Fruit fly (Drosophila melanogaster) whole organism, prepupa: ENCODE results near the gene CG46394.

Source experiments
- CG8319 ChIP-seq: fragments of 200-800 bp; sonication (Bioruptor generic); optimal IDR thresholded peaks from 3 replicates; lab custom pipeline; 2016; ENCODE audit warnings: missing biosample characterization, missing genetic modification characterization
- Eip93F ChIP-seq: fragments of 200-800 bp; sonication (Bioruptor generic); optimal IDR thresholded peaks from 2 replicates; lab custom pipeline; 2016; ENCODE audit warnings: missing biosample characterization, mild to moderate bottlenecking, missing genetic modification characterization
- cyc ChIP-seq: fragments of 200-800 bp; sonication (Bioruptor generic); optimal IDR thresholded peaks from 3 replicates; lab custom pipeline; 2016; ENCODE audit warnings: missing biosample characterization, missing genetic modification characterization
- dac ChIP-seq: fragments of 200-800 bp; sonication (Bioruptor generic); optimal IDR thresholded peaks from 2 replicates; lab custom pipeline; 2017; ENCODE audit warnings: missing biosample characterization, mild to moderate bottlenecking, missing genetic modification characterization
- eg ChIP-seq: fragments of 200-800 bp; sonication (Bioruptor generic); IDR thresholded peaks from 3 replicates; pipeline ENCODE4 v1.3.6; 2022; ENCODE audit warnings: missing biosample characterization, missing genetic modification characterization
- fd59A ChIP-seq: fragments of 200-800 bp; sonication (Bioruptor generic); optimal IDR thresholded peaks from 2 replicates; lab custom pipeline; 2017; ENCODE audit warnings: missing biosample characterization, mild to moderate bottlenecking, missing genetic modification characterization, missing genetic modification reagents
- fd85E ChIP-seq: fragments of 200-800 bp; sonication (Bioruptor generic); optimal IDR thresholded peaks from 3 replicates; lab custom pipeline; 2016; ENCODE audit warnings: missing biosample characterization, missing genetic modification characterization
- fkh ChIP-seq: fragments of 200-800 bp; sonication (Bioruptor generic); optimal IDR thresholded peaks from 3 replicates; lab custom pipeline; 2017; ENCODE audit warnings: missing biosample characterization, mild to moderate bottlenecking, missing genetic modification characterization, moderate library complexity
- lz ChIP-seq: fragments of 200-800 bp; sonication (Bioruptor generic); optimal IDR thresholded peaks from 3 replicates; lab custom pipeline; 2016; ENCODE audit warnings: missing biosample characterization, missing genetic modification characterization
- pdm3 ChIP-seq: fragments of 200-800 bp; sonication (Bioruptor generic); optimal IDR thresholded peaks from 3 replicates; lab custom pipeline; 2016; ENCODE audit warnings: missing biosample characterization, missing genetic modification characterization

DNA sequence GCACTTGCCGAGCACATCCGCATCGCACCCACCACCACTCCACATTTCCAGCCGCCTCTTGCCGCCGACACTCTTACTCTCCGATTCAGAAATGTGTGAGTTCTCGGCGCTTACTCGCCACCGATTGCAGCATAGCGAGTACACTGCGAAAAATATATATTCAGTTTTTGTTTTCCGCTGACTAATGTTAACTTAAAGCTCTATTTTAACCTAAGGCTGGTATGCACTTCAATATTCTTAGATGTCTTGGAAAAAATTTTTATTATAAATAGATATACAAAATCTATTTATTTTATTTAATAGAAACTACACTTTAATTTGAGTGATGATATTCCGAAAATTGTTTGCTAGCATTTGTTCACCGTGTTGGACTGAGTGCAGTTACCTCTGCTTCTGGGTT, 915 bp upstream of the CG46394 start:
- TF ChIP-seq fd59A (GFP tag; lab: Kevin White, UChicago) (no peak), fd85E (GFP tag; lab: Kevin White, UChicago) (no peak), Eip93F (GFP tag; lab: Kevin White, UChicago) (no peak), CG8319 (GFP tag; lab: Kevin White, UChicago) (no peak), eg (0 out of 3 replicates have a peak, but pooled peaks have one; percentile 19), dac (GFP tag; lab: Kevin White, UChicago) (no peak), lz (no peak), pdm3 (GFP tag; lab: Kevin White, UChicago) (no peak), fkh (GFP tag; lab: Kevin White, UChicago) (no peak), cyc (GFP tag; lab: Kevin White, UChicago) (no peak)
